Worm (Caenorhabditis elegans): Measurements from ENCODE around the gene ptr-4.

ce11 chrX:6029075-6029474 lies 36.7 kb downstream of the ptr-4 start:
- no peak for TF ChIP-seq ama-1 (optimal IDR thresholded peaks at IDR 0.05)
- no peak for TF ChIP-seq aly-1 (tag; optimal IDR thresholded peaks at IDR 0.05)
- no peak for TF ChIP-seq scrt-1 (GFP tag; IDR thresholded peaks at IDR 0.05)
- no peak for TF ChIP-seq ets-7 (tag; optimal IDR thresholded peaks at IDR 0.05)
- TF ChIP-seq flt-1 (GFP tag; IDR thresholded peaks at IDR 0.05), result no peak
- no peak for TF ChIP-seq tra-4 (tag; optimal IDR thresholded peaks at IDR 0.05)

Measured in whole organism, early embryonic.